Worm (Caenorhabditis elegans): ENCODE results near the gene nduf-11.

The nduf-11 gene

DNA sequence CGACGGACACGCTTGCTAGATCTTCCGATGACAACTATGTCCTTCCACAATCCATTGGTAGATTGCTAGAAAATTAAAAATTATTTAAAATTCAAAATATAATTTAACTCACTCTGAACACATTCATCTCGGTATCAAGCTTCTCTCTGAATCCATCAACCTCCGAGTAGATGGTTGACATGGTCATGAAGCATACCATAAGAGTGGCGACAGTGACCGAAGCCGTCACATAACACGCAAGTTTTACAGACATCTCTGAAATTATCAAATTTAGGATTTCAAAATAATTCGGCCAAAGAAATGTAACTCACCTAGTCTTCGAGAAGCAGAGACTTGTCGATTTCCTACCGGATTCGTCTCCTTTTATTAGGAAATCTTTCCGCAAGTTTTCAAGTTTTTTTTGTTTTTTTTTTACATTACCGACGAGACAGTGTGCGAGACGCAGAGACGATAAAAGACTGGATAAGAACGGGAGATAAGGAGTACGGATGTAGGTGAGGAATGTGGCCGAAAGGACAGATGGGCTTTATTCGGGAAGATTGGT is 7.9 kb downstream of the nduf-11 start, which contains the start of gene sqt-1:
TSS of gene sqt-1 (minus strand) at position 341 of the 544 bp plus-strand sequence.
- TF ChIP-seq lin-11 (tag; optimal IDR thresholded peaks at IDR 0.05) (no peak), K09A11.1 (tag; optimal IDR thresholded peaks at IDR 0.05; ENCODE audit: insufficient read depth) (no peak), F13H6.1 (tag; optimal IDR thresholded peaks at IDR 0.05) (no peak)

DNA sequence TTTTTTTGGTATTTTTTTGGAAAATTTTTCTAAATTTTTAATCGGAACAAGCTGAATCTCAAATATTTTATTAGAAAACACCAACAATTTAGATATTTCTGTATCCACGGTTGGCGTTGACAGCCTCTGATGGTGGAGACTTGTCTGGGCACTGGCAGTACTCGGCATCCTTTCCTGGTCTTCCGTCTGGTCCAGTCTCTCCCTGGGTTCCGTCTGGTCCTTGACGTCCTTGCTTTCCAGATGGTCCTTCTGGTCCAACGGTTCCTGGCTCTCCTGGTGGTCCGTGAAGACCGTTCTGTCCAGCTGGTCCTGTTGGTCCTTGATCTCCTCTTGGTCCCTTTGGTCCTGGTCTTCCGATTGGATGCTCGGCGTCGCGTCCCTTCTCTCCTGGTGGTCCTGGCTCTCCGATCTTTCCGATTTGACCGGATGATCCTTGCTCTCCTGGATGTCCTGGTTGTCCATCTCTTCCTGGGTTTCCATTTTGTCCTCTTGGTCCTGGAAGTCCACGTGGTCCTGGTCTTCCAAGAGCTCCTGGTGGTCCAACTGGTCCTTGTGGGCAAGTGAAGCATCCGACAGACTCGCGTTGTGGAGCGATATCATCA is 8.7 kb downstream of the nduf-11 start:
- TF ChIP-seq ceh-45 (GFP tag; IDR thresholded peaks at IDR 0.05) (no peak), che-1 (tag; optimal IDR thresholded peaks at IDR 0.05) (no peak), pha-2 (tag; optimal IDR thresholded peaks at IDR 0.05) (no peak), K02D7.2 (tag; optimal IDR thresholded peaks at IDR 0.05) (no peak)

DNA sequence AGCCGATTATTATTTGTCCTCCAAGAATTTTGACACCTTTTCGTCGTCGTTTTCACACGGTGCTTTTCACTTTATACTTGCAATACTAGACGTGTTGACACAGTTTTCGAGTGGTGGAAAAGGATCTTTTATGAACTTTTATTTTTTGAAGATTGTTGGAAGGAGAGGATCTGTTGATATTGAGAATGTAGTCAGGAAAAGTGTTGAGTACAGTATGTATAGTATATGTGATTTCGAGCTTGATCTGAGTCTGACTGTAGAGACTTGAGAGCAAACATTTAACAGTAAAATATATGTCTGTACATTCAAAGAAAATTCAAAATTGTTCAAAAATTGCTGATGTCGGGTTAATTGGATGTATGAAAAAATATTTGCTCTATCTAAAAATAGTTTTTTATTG is 9.3 kb downstream of the nduf-11 start:
- TF ChIP-seq nfya-1 (tag; optimal IDR thresholded peaks at IDR 0.05) = no peak
- TF ChIP-seq ceh-9 (tag; optimal IDR thresholded peaks at IDR 0.05) = no peak
- no peak for TF ChIP-seq ceh-48 (tag; optimal IDR thresholded peaks at IDR 0.05)
- no peak for TF ChIP-seq nhr-11 (tag; optimal IDR thresholded peaks at IDR 0.05)
- TF ChIP-seq ceh-2 (tag; optimal IDR thresholded peaks at IDR 0.05) = no peak
- no peak for TF ChIP-seq mec-3 (tag; optimal IDR thresholded peaks at IDR 0.05; ENCODE audit: borderline replicate concordance)
- no peak for TF ChIP-seq pha-2 (tag; optimal IDR thresholded peaks at IDR 0.05)
- no peak for TF ChIP-seq sdc-2 (tag; optimal IDR thresholded peaks at IDR 0.05)
- no peak for TF ChIP-seq dmd-4 (tag; optimal IDR thresholded peaks at IDR 0.05; ENCODE audit: borderline replicate concordance)
- TF ChIP-seq fkh-6 (tag; optimal IDR thresholded peaks at IDR 0.05) = no peak
- no peak for TF ChIP-seq ceh-14 (tag; optimal IDR thresholded peaks at IDR 0.05)
- no peak for TF ChIP-seq unc-55 (GFP tag; optimal IDR thresholded peaks at IDR 0.05)
- TF ChIP-seq Y22D7AL.16 (tag; optimal IDR thresholded peaks at IDR 0.05) = no peak

DNA sequence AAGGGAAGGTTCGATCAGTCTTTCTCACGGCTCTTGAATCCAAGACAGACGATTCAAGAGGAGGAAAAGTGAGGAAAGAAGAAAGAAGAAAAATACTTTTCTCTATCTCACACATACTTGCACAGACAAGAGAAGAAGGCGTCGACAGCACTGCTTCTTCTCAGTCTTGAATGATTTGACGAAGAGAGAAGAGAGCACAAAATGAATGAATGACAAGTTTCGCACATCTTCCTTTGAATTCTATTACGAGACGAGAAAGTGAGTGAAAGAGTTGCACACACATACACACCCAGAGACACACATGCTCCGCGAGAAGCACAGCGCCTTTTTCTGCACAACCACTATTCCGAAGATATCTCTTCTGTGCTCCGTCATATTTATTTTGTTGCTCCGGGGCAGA is 9.8 kb downstream of the nduf-11 start:
- TF ChIP-seq unc-42 (tag; optimal IDR thresholded peaks at IDR 0.05) (peak; percentile 96), pag-3 (tag; optimal IDR thresholded peaks at IDR 0.05; ENCODE audit: borderline replicate concordance) (no peak), ceh-31 (tag; optimal IDR thresholded peaks at IDR 0.05) (peak; percentile 22)

DNA sequence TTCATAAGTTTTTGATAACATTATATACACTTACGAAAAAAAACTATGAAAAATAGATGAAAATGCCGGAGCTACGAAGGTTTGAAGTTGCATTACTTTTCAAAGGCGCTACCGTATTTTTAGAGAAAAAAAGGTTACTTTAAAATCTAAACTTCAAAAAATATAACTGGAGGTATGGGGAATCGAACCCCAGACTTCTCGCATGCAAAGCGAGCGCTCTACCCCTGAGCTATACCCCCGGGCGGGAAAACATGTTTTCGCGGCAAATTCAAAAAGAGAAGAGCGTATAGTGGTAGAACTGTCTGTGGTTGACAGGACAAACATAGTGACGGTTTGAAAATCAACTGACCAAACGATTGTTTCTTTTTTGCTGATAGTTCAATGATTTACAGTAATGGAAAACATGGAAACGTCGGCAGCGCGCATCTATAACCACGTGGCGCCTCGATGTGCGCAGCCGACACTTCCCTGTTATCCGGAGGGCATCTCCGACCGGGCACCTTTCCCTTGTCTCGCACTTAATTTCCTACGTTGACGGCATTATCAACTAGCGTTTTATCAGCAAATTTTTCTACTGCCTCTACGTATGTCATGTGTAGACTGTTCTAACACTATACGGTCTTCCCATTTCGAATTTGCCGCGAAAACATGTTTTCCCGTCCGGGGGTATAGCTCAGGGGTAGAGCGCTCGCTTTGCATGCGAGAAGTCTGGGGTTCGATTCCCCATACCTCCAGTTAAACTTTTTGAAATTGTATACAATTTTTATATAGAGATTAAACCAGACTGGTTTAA is 11.4 kb downstream of the nduf-11 start:
- no peak for TF ChIP-seq pax-1 (tag; optimal IDR thresholded peaks at IDR 0.05)
- no peak for TF ChIP-seq pha-4 (tag; optimal IDR thresholded peaks at IDR 0.05)
- TF ChIP-seq elt-2 (tag; optimal IDR thresholded peaks at IDR 0.05) = peak; percentile 55
- no peak for TF ChIP-seq dmd-4 (tag; optimal IDR thresholded peaks at IDR 0.05; ENCODE audit: borderline replicate concordance)
- TF ChIP-seq ceh-22 (tag; optimal IDR thresholded peaks at IDR 0.05) = no peak

DNA sequence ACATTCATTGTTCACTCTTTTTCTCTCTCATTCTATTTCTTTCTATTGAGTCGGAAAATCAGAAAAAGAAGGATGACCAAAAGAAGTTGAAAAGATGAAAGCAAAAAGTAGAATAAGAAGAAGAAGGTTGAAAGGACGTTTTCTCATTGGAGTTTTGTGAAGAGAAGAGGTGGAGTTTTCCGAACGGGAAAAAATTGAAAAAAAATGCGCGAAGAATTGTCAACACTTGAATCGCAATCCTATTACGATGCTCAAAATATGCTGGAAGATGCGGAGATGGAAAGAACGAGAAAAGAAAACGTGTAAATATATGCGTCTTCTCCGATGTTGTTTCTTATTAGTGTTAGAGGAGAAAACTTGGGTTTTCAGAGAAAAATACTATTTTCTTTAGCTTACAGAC is 12.0 kb downstream of the nduf-11 start:
- no peak for TF ChIP-seq npax-4 (tag; optimal IDR thresholded peaks at IDR 0.05)
- TF ChIP-seq zip-5 (tag; optimal IDR thresholded peaks at IDR 0.05) = no peak
- no peak for TF ChIP-seq mec-3 (tag; optimal IDR thresholded peaks at IDR 0.05; ENCODE audit: borderline replicate concordance)
- TF ChIP-seq unc-42 (tag; optimal IDR thresholded peaks at IDR 0.05) = peak; percentile 19

DNA sequence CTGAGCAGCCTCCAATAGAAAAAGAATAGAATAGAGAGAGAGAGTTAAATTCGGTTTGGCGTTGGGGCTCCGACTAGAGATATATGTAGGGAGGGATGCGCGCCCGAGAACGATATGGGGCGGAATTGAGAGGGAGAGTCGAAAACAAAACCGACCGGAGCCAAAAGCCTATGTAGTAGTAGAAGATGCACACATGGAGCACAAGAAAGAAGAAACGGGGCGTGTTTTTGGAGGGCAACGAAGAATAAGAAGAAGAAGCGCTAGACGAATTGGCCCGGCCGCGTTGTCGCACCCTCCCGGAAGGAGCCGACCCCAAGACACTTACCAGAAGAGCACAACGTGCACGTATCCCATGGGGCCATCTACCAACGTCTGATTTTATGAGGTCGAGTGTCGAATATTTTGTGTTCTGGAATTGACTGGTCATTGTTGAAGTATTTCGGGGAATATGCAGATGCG is 16.4 kb downstream of the nduf-11 start, which contains the start of gene tag-180:
TSS of gene tag-180 (minus strand) at position 409 of the 459 bp plus-strand sequence.
- TF ChIP-seq ceh-24 (tag; optimal IDR thresholded peaks at IDR 0.05) (no peak), tbx-7 (tag; optimal IDR thresholded peaks at IDR 0.05) (no peak), ceh-30 (tag; optimal IDR thresholded peaks at IDR 0.05) (no peak), gmeb-2 (tag; optimal IDR thresholded peaks at IDR 0.05) (no peak), ceh-31 (tag; optimal IDR thresholded peaks at IDR 0.05) (peak; percentile 33), pat-9 (tag; optimal IDR thresholded peaks at IDR 0.05) (no peak), elt-4 (tag; optimal IDR thresholded peaks at IDR 0.05) (peak; percentile 28), dmd-4 (tag; optimal IDR thresholded peaks at IDR 0.05; ENCODE audit: borderline replicate concordance) (no peak), T23F11.4 (GFP tag; optimal IDR thresholded peaks at IDR 0.05) (no peak), lim-6 (tag; optimal IDR thresholded peaks at IDR 0.05) (no peak), unc-42 (tag; optimal IDR thresholded peaks at IDR 0.05) (peak; percentile 37)

All from whole organism, late embryonic.